Worm (Caenorhabditis elegans) whole organism, L4/young adult: Measurements from ENCODE around the gene flp-27.

ENCODE experiments used
- W03F9.2 ChIP-seq: fragments of 150-350 bp; optimal IDR thresholded peaks from 2 replicates; lab custom pipeline; 2014; ENCODE audit warnings: missing biosample characterization, missing genetic modification characterization
- dao-5 ChIP-seq: sonication (generic microtip); optimal IDR thresholded peaks from 2 replicates; lab custom pipeline; 2016; ENCODE audit warnings: missing genotype, missing genetic modification characterization, moderate library complexity, missing compliant biosample characterization
- him-1 ChIP-seq: sonication (generic microtip); optimal IDR thresholded peaks from 2 replicates; lab custom pipeline; 2016; ENCODE audit warnings: missing genotype, missing genetic modification reagents, missing genetic modification characterization, missing compliant biosample characterization

ce11 chrII:5730343-5731083 lies 49.7 kb downstream of the flp-27 start, which contains the start of the genes C18A3.7 and C18A3.11:
- TF ChIP-seq him-1 (no peak), W03F9.2 (tag; lab: Kevin White, UChicago) (no peak), dao-5 (tag; lab: Kevin White, UChicago) (no peak)
